Worm (Caenorhabditis elegans): ENCODE data around the gene Y50E8A.1.
A peak's percentile ranks its signal among the peaks of the same experiment; 100 is the strongest.

Y50E8A.1 gene

DNA sequence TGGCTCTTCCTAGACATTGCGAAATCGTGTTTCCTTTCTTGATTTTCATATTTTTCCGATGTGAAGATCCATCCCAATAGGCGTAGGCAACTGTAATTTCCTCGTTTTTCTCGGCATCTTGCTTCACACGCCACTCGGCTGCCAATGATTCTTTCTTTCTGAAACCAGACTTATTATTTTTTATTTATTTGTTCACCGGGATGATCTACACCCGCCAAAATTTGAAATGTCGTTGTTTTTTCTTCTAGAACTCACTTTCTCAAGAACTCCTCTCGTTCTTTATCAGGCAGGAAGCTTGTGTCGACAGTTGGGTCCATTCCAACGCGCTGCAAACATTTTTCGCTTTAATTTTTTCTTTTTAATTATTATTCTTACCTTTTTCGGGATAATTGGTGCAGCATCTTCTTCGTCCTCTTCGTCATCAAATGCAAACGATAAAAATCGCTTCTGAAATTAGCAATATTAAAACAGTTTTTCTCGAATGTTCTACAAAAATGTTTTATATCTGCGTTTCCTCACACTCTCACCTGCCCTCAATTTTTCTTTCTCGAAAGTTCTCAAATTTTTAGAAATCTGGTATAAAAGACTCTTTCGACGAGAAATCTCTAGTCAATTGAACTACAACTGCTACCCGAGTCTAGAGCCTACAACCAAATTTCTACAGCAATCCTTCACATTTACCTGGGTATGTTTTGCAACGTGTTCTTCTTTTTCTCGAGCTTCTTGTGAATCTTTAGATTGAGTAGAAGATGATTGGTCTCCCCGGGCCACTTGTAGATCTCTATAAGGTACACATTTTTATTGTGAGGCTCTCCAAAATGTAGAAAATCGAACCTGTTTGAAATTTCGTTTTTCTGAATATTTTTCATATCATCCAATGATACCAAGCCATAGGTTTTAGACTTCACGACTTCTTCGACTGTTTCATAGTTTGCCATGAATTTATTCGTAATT lies 42.1 kb upstream of the Y50E8A.1 start, which contains the start of gene hsp-90:
TSS of gene hsp-90 (plus strand) at position 560 of the 954 bp plus-strand sequence.
- TF ChIP-seq peb-1 (tag; optimal IDR thresholded peaks at IDR 0.05) (no peak), ama-1 (optimal IDR thresholded peaks at IDR 0.05) (peak; percentile 84), ceh-82 (tag; optimal IDR thresholded peaks at IDR 0.05) (no peak), C34F6.9 (tag; optimal IDR thresholded peaks at IDR 0.05) (peak; percentile 55)

ce11 chrV:14685435-14686058 lies 41.1 kb upstream of the Y50E8A.1 start, which contains the start of gene C47E8.4:
TSS of gene C47E8.4 (minus strand) at chrV:14685485.
- TF ChIP-seq fos-1 (tag; optimal IDR thresholded peaks at IDR 0.05), result peak; percentile 89
- peak; percentile 93 for TF ChIP-seq skn-1 (tag; optimal IDR thresholded peaks at IDR 0.05)
- TF ChIP-seq nhr-21 (tag; optimal IDR thresholded peaks at IDR 0.05), result peak; percentile 98
- TF ChIP-seq F13H6.1 (tag; optimal IDR thresholded peaks at IDR 0.05), result peak; percentile 98
- TF ChIP-seq elt-3 (tag; optimal IDR thresholded peaks at IDR 0.05), result no peak
- TF ChIP-seq unc-62 (GFP tag; optimal IDR thresholded peaks at IDR 0.05), result peak; percentile 83
- no peak for TF ChIP-seq peb-1 (tag; optimal IDR thresholded peaks at IDR 0.05)
- no peak for TF ChIP-seq aly-2 (tag; optimal IDR thresholded peaks at IDR 0.05)
- TF ChIP-seq egl-27 (tag; optimal IDR thresholded peaks at IDR 0.05), result peak; percentile 95
- peak; percentile 92 for TF ChIP-seq nhr-10 (tag; optimal IDR thresholded peaks at IDR 0.05)
- TF ChIP-seq lin-39 (tag; optimal IDR thresholded peaks at IDR 0.05), result peak; percentile 68
- TF ChIP-seq nhr-23 (tag; optimal IDR thresholded peaks at IDR 0.05), result no peak
- peak; percentile 70 for TF ChIP-seq ZK546.5 (tag; optimal IDR thresholded peaks at IDR 0.05)
- TF ChIP-seq alr-1 (tag; optimal IDR thresholded peaks at IDR 0.05), result no peak
- TF ChIP-seq gmeb-1 (tag; optimal IDR thresholded peaks at IDR 0.05), result peak; percentile 95
- TF ChIP-seq sma-9 (GFP tag; optimal IDR thresholded peaks at IDR 0.05), result peak; percentile 99
- TF ChIP-seq sma-9 (tag; optimal IDR thresholded peaks at IDR 0.05), result no peak
- TF ChIP-seq ceh-82 (tag; optimal IDR thresholded peaks at IDR 0.05), result peak; percentile 61
- peak; percentile 99 for TF ChIP-seq unc-55 (GFP tag; optimal IDR thresholded peaks at IDR 0.05)
- TF ChIP-seq ztf-4 (tag; optimal IDR thresholded peaks at IDR 0.05), result peak; percentile 98
- TF ChIP-seq snpc-4 (tag; optimal IDR thresholded peaks at IDR 0.05), result peak; percentile 90
- TF ChIP-seq lin-13 (GFP tag; optimal IDR thresholded peaks at IDR 0.05), result peak; percentile 97
- TF ChIP-seq ztf-11 (tag; optimal IDR thresholded peaks at IDR 0.05), result peak; percentile 68
- TF ChIP-seq Y55F3AM.14 (GFP tag; optimal IDR thresholded peaks at IDR 0.05), result peak; percentile 94
- TF ChIP-seq mdl-1 (tag; optimal IDR thresholded peaks at IDR 0.05), result peak; percentile 11 to 74
- peak; percentile 83 for TF ChIP-seq nhr-77 (tag; optimal IDR thresholded peaks at IDR 0.05)
- TF ChIP-seq zag-1 (tag; optimal IDR thresholded peaks at IDR 0.05), result peak; percentile 93
- peak; percentile 54 for TF ChIP-seq mbf-1 (tag; optimal IDR thresholded peaks at IDR 0.05)
- TF ChIP-seq sma-3 (GFP tag; optimal IDR thresholded peaks at IDR 0.05), result peak; percentile 99
- peak; percentile 75 for TF ChIP-seq nhr-237 (tag; optimal IDR thresholded peaks at IDR 0.05)
- TF ChIP-seq elt-1 (tag; optimal IDR thresholded peaks at IDR 0.05), result no peak
- TF ChIP-seq mab-5 (tag; optimal IDR thresholded peaks at IDR 0.05), result peak; percentile 97
- peak; percentile 97 to 98 for TF ChIP-seq lsy-2 (tag; optimal IDR thresholded peaks at IDR 0.05)
- TF ChIP-seq blmp-1 (tag; optimal IDR thresholded peaks at IDR 0.05; ENCODE audit: insufficient read depth), result peak; percentile 89
- TF ChIP-seq nhr-25 (tag; optimal IDR thresholded peaks at IDR 0.05), result peak; percentile 98
- peak; percentile 46 for TF ChIP-seq nhr-12 (tag; optimal IDR thresholded peaks at IDR 0.05)
- TF ChIP-seq crh-2 (tag; optimal IDR thresholded peaks at IDR 0.05), result peak; percentile 98
- TF ChIP-seq dmd-4 (tag; optimal IDR thresholded peaks at IDR 0.05), result peak; percentile 65
- TF ChIP-seq nhr-11 (tag; optimal IDR thresholded peaks at IDR 0.05), result no peak
- TF ChIP-seq unc-39 (tag; optimal IDR thresholded peaks at IDR 0.05), result no peak
- peak; percentile 91; the same call in 1 of the 2 replicates for TF ChIP-seq ztf-1 (GFP tag; conservative IDR thresholded peaks at IDR 0.05)
- TF ChIP-seq ceh-16 (tag; optimal IDR thresholded peaks at IDR 0.05), result peak; percentile 73
- TF ChIP-seq sem-4 (tag; optimal IDR thresholded peaks at IDR 0.05), result peak; percentile 98
- no peak for TF ChIP-seq nhr-6 (tag; optimal IDR thresholded peaks at IDR 0.05)
- peak; percentile 81 for TF ChIP-seq R02D3.7 (tag; optimal IDR thresholded peaks at IDR 0.05)
- TF ChIP-seq ama-1 (optimal IDR thresholded peaks at IDR 0.05), result peak; percentile 93
- peak; percentile 99 for TF ChIP-seq C34F6.9 (tag; optimal IDR thresholded peaks at IDR 0.05)
- peak; percentile 96 for TF ChIP-seq lin-11 (tag; optimal IDR thresholded peaks at IDR 0.05)
- peak; percentile 97 for TF ChIP-seq nhr-129 (tag; optimal IDR thresholded peaks at IDR 0.05)

Data from whole organism, L2 larva.